Fruit fly (Drosophila melanogaster) whole organism, embryonic: ENCODE data around the gene CG4455.

Experiments used
- Atf6 ChIP-seq: fragments of 200-800 bp; sonication (Bioruptor generic); IDR thresholded peaks from 2 replicates; pipeline ENCODE4 v1.3.6; 2022; ENCODE audit warnings: missing biosample characterization, missing genetic modification characterization
- CG10209 ChIP-seq: fragments of 200-800 bp; sonication (Bioruptor generic); optimal IDR thresholded peaks from 3 replicates; lab custom pipeline; 2017; ENCODE audit warnings: missing biosample characterization, mild to moderate bottlenecking, missing genetic modification characterization, missing genetic modification reagents
- CG10321 ChIP-seq: fragments of 200-800 bp; sonication (Bioruptor generic); IDR thresholded peaks from 2 replicates; pipeline ENCODE4 v1.3.6; 2022; ENCODE audit warnings: missing biosample characterization, missing genetic modification characterization
- CG10431 ChIP-seq: fragments of 200-800 bp; sonication (Bioruptor generic); optimal IDR thresholded peaks from 3 replicates; lab custom pipeline; 2018; ENCODE audit warnings: missing biosample characterization, mild to moderate bottlenecking, missing genetic modification characterization
- CG10654 ChIP-seq: fragments of 200-800 bp; sonication (Bioruptor generic); optimal IDR thresholded peaks from 2 replicates; lab custom pipeline; 2016; ENCODE audit warnings: missing biosample characterization, missing genetic modification characterization
- CG12071 ChIP-seq: fragments of 200-800 bp; sonication (Bioruptor generic); optimal IDR thresholded peaks from 3 replicates; lab custom pipeline; 2018; ENCODE audit warnings: missing biosample characterization, mild to moderate bottlenecking, missing genetic modification characterization
- CG12299 ChIP-seq: fragments of 200-800 bp; sonication (Bioruptor generic); optimal IDR thresholded peaks from 2 replicates; lab custom pipeline; 2018; ENCODE audit warnings: missing biosample characterization, mild to moderate bottlenecking, missing genetic modification characterization
- CG12744 ChIP-seq: fragments of 200-800 bp; sonication (Bioruptor generic); optimal IDR thresholded peaks from 2 replicates; lab custom pipeline; 2016; ENCODE audit warnings: missing biosample characterization, missing genetic modification characterization
- CG15011 ChIP-seq: fragments of 200-800 bp; sonication (Bioruptor generic); optimal IDR thresholded peaks from 3 replicates; lab custom pipeline; 2018; ENCODE audit warnings: missing biosample characterization, mild to moderate bottlenecking, missing genetic modification characterization
- CG15073 ChIP-seq: fragments of 200-800 bp; sonication (Bioruptor generic); optimal IDR thresholded peaks from 2 replicates; lab custom pipeline; 2016; ENCODE audit warnings: missing biosample characterization, missing genetic modification characterization
- CG16813 ChIP-seq: fragments of 200-800 bp; sonication (Bioruptor generic); IDR thresholded peaks from 3 replicates; pipeline ENCODE4 v1.3.6; 2022; ENCODE audit warnings: missing biosample characterization, missing genetic modification characterization; ENCODE audit not compliant: partially characterized antibody
- CG17186 ChIP-seq: fragments of 200-800 bp; sonication (Bioruptor generic); optimal IDR thresholded peaks from 3 replicates; lab custom pipeline; 2017; ENCODE audit warnings: missing biosample characterization, missing genetic modification reagents, missing genetic modification characterization
- CG17612 ChIP-seq: fragments of 200-800 bp; sonication (Bioruptor generic); IDR thresholded peaks from 2 replicates; pipeline ENCODE4 v1.3.6; 2022; ENCODE audit warnings: missing biosample characterization, missing genetic modification characterization
- CG18764 ChIP-seq: fragments of 200-800 bp; sonication (Bioruptor generic); optimal IDR thresholded peaks from 3 replicates; lab custom pipeline; 2016; ENCODE audit warnings: missing biosample characterization, missing genetic modification characterization
- CG2712 ChIP-seq: fragments of 200-800 bp; optimal IDR thresholded peaks from 3 replicates; lab custom pipeline; 2019; ENCODE audit warnings: missing biosample characterization, mild to moderate bottlenecking, missing genetic modification characterization, moderate library complexity
- CG31224 ChIP-seq: fragments of 200-800 bp; sonication (Bioruptor generic); IDR thresholded peaks from 2 replicates; pipeline ENCODE4 v1.3.6; 2022; ENCODE audit warnings: missing biosample characterization, missing genetic modification characterization
- CG32767 ChIP-seq: fragments of 200-800 bp; sonication (Bioruptor generic); IDR thresholded peaks from 2 replicates; pipeline ENCODE4 v1.3.6; 2022; ENCODE audit warnings: missing biosample characterization, missing genetic modification characterization
- CG32772 ChIP-seq: fragments of 200-800 bp; sonication (Bioruptor generic); IDR thresholded peaks from 2 replicates; pipeline ENCODE4 v1.3.6; 2022; ENCODE audit warnings: missing biosample characterization, missing genetic modification characterization
- CG4707 ChIP-seq: fragments of 200-800 bp; sonication (Bioruptor generic); optimal IDR thresholded peaks from 2 replicates; lab custom pipeline; 2018; ENCODE audit warnings: missing biosample characterization, mild to moderate bottlenecking, missing genetic modification characterization, moderate library complexity
- CG4820 ChIP-seq: fragments of 200-800 bp; sonication (Bioruptor generic); optimal IDR thresholded peaks from 3 replicates; lab custom pipeline; 2016; ENCODE audit warnings: missing biosample characterization, missing genetic modification characterization
- CG9609 ChIP-seq: fragments of 200-800 bp; sonication (Bioruptor generic); optimal IDR thresholded peaks from 3 replicates; lab custom pipeline; 2016; ENCODE audit warnings: missing biosample characterization, missing genetic modification characterization
- Dbx ChIP-seq: fragments of 200-800 bp; sonication (Bioruptor generic); IDR thresholded peaks from 3 replicates; pipeline ENCODE4 v1.3.6; 2022; ENCODE audit warnings: missing biosample characterization, missing genetic modification characterization
- E2f1 ChIP-seq: fragments of 200-800 bp; sonication (Bioruptor generic); IDR thresholded peaks from 2 replicates; pipeline ENCODE4 v1.3.6; 2022; ENCODE audit warnings: missing biosample characterization, missing genetic modification characterization
- HLH54F ChIP-seq: fragments of 200-800 bp; sonication (Bioruptor generic); optimal IDR thresholded peaks from 3 replicates; lab custom pipeline; 2016; ENCODE audit warnings: missing biosample characterization, missing genetic modification characterization
- HLHmδ ChIP-seq: fragments of 200-800 bp; sonication (Bioruptor generic); optimal IDR thresholded peaks from 2 replicates; lab custom pipeline; 2018; ENCODE audit warnings: missing biosample characterization, mild to moderate bottlenecking, missing genetic modification characterization, moderate library complexity
- Neu2 ChIP-seq: fragments of 200-800 bp; sonication (Bioruptor generic); optimal IDR thresholded peaks from 3 replicates; lab custom pipeline; 2016; ENCODE audit warnings: missing biosample characterization, missing genetic modification characterization, borderline replicate concordance
- NfI ChIP-seq: fragments of 200-800 bp; sonication (Bioruptor generic); optimal IDR thresholded peaks from 3 replicates; lab custom pipeline; 2018; ENCODE audit warnings: missing biosample characterization, mild to moderate bottlenecking, missing genetic modification characterization, moderate library complexity
- Oaz ChIP-seq: fragments of 200-800 bp; sonication (Bioruptor generic); IDR thresholded peaks from 2 replicates; pipeline ENCODE4 v1.3.6; 2022; ENCODE audit warnings: missing biosample characterization, missing genetic modification characterization
- Usf ChIP-seq: fragments of 200-800 bp; sonication (Bioruptor generic); optimal IDR thresholded peaks from 2 replicates; lab custom pipeline; 2017; ENCODE audit warnings: missing genotype, missing biosample characterization, missing genetic modification characterization
- Vsx1 ChIP-seq: fragments of 200-800 bp; sonication (Bioruptor generic); optimal IDR thresholded peaks from 2 replicates; lab custom pipeline; 2017; ENCODE audit warnings: missing biosample characterization, mild to moderate bottlenecking, missing genetic modification characterization, missing genetic modification reagents
- Xbp1 ChIP-seq: fragments of 200-800 bp; sonication (Bioruptor generic); optimal IDR thresholded peaks from 3 replicates; lab custom pipeline; 2016; ENCODE audit warnings: missing biosample characterization, mild to moderate bottlenecking, missing genetic modification characterization
- abd-A ChIP-seq: fragments of 200-800 bp; sonication (Bioruptor generic); optimal IDR thresholded peaks from 3 replicates; lab custom pipeline; 2019; ENCODE audit warnings: missing biosample characterization, mild to moderate bottlenecking, missing genetic modification characterization, moderate library complexity
- ash1 ChIP-seq: fragments of 200-800 bp; sonication (Bioruptor generic); optimal IDR thresholded peaks from 2 replicates; lab custom pipeline; 2018; ENCODE audit warnings: missing biosample characterization, mild to moderate bottlenecking, missing genetic modification characterization
- bsh ChIP-seq, 2 experiments: fragments of 200-800 bp; sonication (Bioruptor generic); optimal IDR thresholded peaks; 2 replicates each; lab custom pipeline; 2017 to 2018; ENCODE audit warnings: mild to moderate bottlenecking in 2 of 2, missing biosample characterization in 2 of 2, missing genetic modification characterization in 2 of 2, moderate library complexity in 1 of 2
- cad ChIP-seq: fragments of >200 bp; optimal IDR thresholded peaks from 2 replicates; lab custom pipeline; 2017; ENCODE audit warnings: missing biosample characterization, missing genetic modification characterization
- ci ChIP-seq: fragments of 200-800 bp; sonication (Bioruptor generic); IDR thresholded peaks from 3 replicates; pipeline ENCODE4 v1.3.6; 2022; ENCODE audit warnings: missing biosample characterization, missing genetic modification characterization
- crol ChIP-seq: fragments of 200-800 bp; sonication (Bioruptor generic); IDR thresholded peaks from 2 replicates; pipeline ENCODE4 v1.3.6; 2022; ENCODE audit warnings: missing biosample characterization, missing genetic modification characterization
- dm ChIP-seq: fragments of 200-800 bp; sonication (Bioruptor generic); optimal IDR thresholded peaks from 3 replicates; lab custom pipeline; 2016; ENCODE audit warnings: missing biosample characterization, missing genetic modification characterization
- en ChIP-seq: fragments of 200-800 bp; sonication (Bioruptor generic); optimal IDR thresholded peaks from 2 replicates; lab custom pipeline; 2016; ENCODE audit warnings: missing biosample characterization, missing genetic modification characterization
- jing ChIP-seq: fragments of 200-800 bp; sonication (Bioruptor generic); optimal IDR thresholded peaks from 2 replicates; lab custom pipeline; 2018; ENCODE audit warnings: missing biosample characterization, mild to moderate bottlenecking, missing genetic modification characterization
- ken ChIP-seq: fragments of 200-800 bp; sonication (Bioruptor generic); IDR thresholded peaks from 3 replicates; pipeline ENCODE4 v1.3.6; 2022; ENCODE audit warnings: missing biosample characterization, missing genetic modification characterization
- oc ChIP-seq: fragments of 200-800 bp; sonication (Bioruptor generic); optimal IDR thresholded peaks from 2 replicates; lab custom pipeline; 2018; ENCODE audit warnings: missing biosample characterization, mild to moderate bottlenecking, missing genetic modification characterization, moderate library complexity
- odd ChIP-seq: fragments of 200-800 bp; sonication (Bioruptor generic); optimal IDR thresholded peaks from 2 replicates; lab custom pipeline; 2017; ENCODE audit warnings: missing biosample characterization, mild to moderate bottlenecking, missing genetic modification characterization
- onecut ChIP-seq: fragments of 200-800 bp; sonication (Bioruptor generic); IDR thresholded peaks from 2 replicates; pipeline ENCODE4 v1.3.6; 2022; ENCODE audit warnings: missing biosample characterization, missing genetic modification characterization
- p53 ChIP-seq: fragments of 200-800 bp; sonication (Bioruptor generic); optimal IDR thresholded peaks from 2 replicates; lab custom pipeline; 2016; ENCODE audit warnings: missing biosample characterization, missing genetic modification characterization
- peb ChIP-seq: fragments of 200-800 bp; sonication (Bioruptor generic); IDR thresholded peaks from 2 replicates; pipeline ENCODE4 v1.3.6; 2022; ENCODE audit warnings: missing biosample characterization, missing genetic modification characterization
- prd ChIP-seq, 3 experiments: fragments of >200 bp in 2 of 3; fragments of 200-800 bp in 1 of 3; sonication (Bioruptor generic) in 1 of 3; optimal IDR thresholded peaks in 2 of 3; IDR thresholded peaks in 1 of 3; 2 replicates in 2 of 3; 3 replicates in 1 of 3; pipeline versions ENCODE4 v1.3.6 to Lab custom; 2017 to 2022; ENCODE audit warnings: missing biosample characterization in 1 of 3, missing genetic modification characterization in 1 of 3
- ranshi ChIP-seq: fragments of 200-800 bp; sonication (Bioruptor generic); IDR thresholded peaks from 2 replicates; pipeline ENCODE4 v1.3.6; 2022; ENCODE audit warnings: missing biosample characterization, missing genetic modification characterization
- sens ChIP-seq: fragments of 200-800 bp; sonication (Bioruptor generic); peaks from one replicate; lab custom pipeline; 2016; ENCODE audit warnings: missing biosample characterization, missing genetic modification characterization
- sob ChIP-seq: fragments of 200-800 bp; sonication (Bioruptor generic); IDR thresholded peaks from 2 replicates; pipeline ENCODE4 v1.3.6; 2022; ENCODE audit warnings: missing biosample characterization, missing genetic modification characterization
- z ChIP-seq: fragments of 200-800 bp; sonication (Bioruptor generic); IDR thresholded peaks from 3 replicates; pipeline ENCODE4 v1.3.6; 2022; ENCODE audit warnings: missing biosample characterization, missing genetic modification characterization
- zf30C ChIP-seq: fragments of 200-800 bp; sonication (Bioruptor generic); optimal IDR thresholded peaks from 3 replicates; lab custom pipeline; 2018; ENCODE audit warnings: missing biosample characterization, mild to moderate bottlenecking, missing genetic modification characterization

The CG4455 gene

DNA sequence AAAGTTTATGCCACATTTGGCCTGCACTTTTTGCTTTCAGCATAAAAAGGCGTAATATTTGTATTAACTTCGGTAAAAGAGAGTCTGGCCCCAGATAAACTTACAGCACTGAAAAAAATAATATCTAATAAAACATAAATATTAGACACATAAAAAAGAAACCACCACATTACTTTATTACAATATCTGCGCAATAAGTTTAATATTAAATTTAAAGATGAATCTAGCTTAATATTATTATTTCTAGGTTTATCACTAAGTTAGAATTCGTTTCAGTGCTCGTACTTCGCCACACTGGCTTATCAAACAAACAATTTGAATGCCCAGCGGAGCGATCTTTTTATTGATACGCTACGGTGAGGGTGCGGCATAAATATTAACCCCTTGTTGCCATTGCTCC lies 5.1 kb downstream of the CG4455 start (continued):
- TF ChIP-seq CG12299 (tag; lab: Kevin White, UChicago) (no peak), CG10209 (GFP tag; lab: Kevin White, UChicago) (no peak), p53 (GFP tag; lab: Kevin White, UChicago) (no peak), CG10321 (GFP tag; lab: Robert Waterston, UW) (no peak), ci (GFP tag; lab: Robert Waterston, UW) (peak; percentile 33; the same call in 1 of the 3 replicates), CG17612 (GFP tag; lab: Robert Waterston, UW) (no peak), CG15073 (no peak), cad (no peak), CG10654 (no peak), Oaz (no peak), CG15011 (GFP tag; lab: Kevin White, UChicago) (no peak), CG4820 (GFP tag; lab: Kevin White, UChicago) (no peak), onecut (GFP tag; lab: Robert Waterston, UW) (no peak), Usf (GFP tag; lab: Kevin White, UChicago) (no peak), E2f1 (GFP tag; lab: Robert Waterston, UW) (peak; percentile 49), Atf6 (GFP tag; lab: Robert Waterston, UW) (no peak), CG9609 (GFP tag; lab: Kevin White, UChicago) (no peak), peb (GFP tag; lab: Robert Waterston, UW) (no peak), NfI (GFP tag; lab: Kevin White, UChicago) (no peak), CG32767 (GFP tag; lab: Robert Waterston, UW) (0 out of 2 replicates have a peak, but pooled peaks have one; percentile 21), prd (optimal IDR thresholded peaks at IDR 0.05; lab: Kevin White, UChicago) (no peak), prd (GFP tag; IDR thresholded peaks at IDR 0.05; lab: Robert Waterston, UW) (peak; percentile 41; the same call in 1 of the 3 replicates), abd-A (tag; lab: Kevin White, UChicago) (no peak), sob (GFP tag; lab: Robert Waterston, UW) (no peak), sens (peak; percentile 82), CG12071 (GFP tag; lab: Kevin White, UChicago) (no peak), en (GFP tag; lab: Kevin White, UChicago) (no peak), Dbx (GFP tag; lab: Robert Waterston, UW) (no peak), ash1 (GFP tag; lab: Kevin White, UChicago) (no peak), CG4707 (GFP tag; lab: Kevin White, UChicago) (no peak), CG12744 (GFP tag; lab: Kevin White, UChicago) (no peak), jing (GFP tag; lab: Kevin White, UChicago) (no peak), crol (GFP tag; lab: Robert Waterston, UW) (no peak), Vsx1 (GFP tag; lab: Kevin White, UChicago) (no peak), CG10431 (GFP tag; lab: Kevin White, UChicago) (no peak), bsh (GFP tag; optimal IDR thresholded peaks at IDR 0.05; lab: Kevin White, UChicago) (peak in 1 of 2 experiments; percentile 63), z (no peak), ranshi (GFP tag; lab: Robert Waterston, UW) (no peak), CG2712 (tag; lab: Kevin White, UChicago) (peak; percentile 70), ken (no peak), CG32772 (no peak), odd (no peak), Xbp1 (GFP tag; lab: Kevin White, UChicago) (no peak), dm (GFP tag; lab: Kevin White, UChicago) (no peak), HLHmδ (GFP tag; lab: Kevin White, UChicago) (no peak), Neu2 (no peak), zf30C (no peak), oc (tag; lab: Kevin White, UChicago) (no peak), CG31224 (no peak), CG18764 (GFP tag; lab: Kevin White, UChicago) (no peak), CG16813 (no peak), HLH54F (GFP tag; lab: Kevin White, UChicago) (no peak), CG17186 (no peak)
